Worm (Caenorhabditis elegans) whole organism, L4 larva: ENCODE results near the gene gon-4.

ENCODE experiments used
- D1046.2 ChIP-seq: fragments of 200-800 bp; sonication (Bioruptor generic); IDR thresholded peaks from 2 replicates; pipeline ENCODE4 v1.3.6; 2022; ENCODE audit warnings: missing genetic modification characterization, missing compliant biosample characterization
- F10B5.3 ChIP-seq: sonication (generic microtip); optimal IDR thresholded peaks from 2 replicates; lab custom pipeline; 2016; ENCODE audit warnings: mild to moderate bottlenecking, missing genetic modification characterization, missing compliant biosample characterization
- F37D6.2 ChIP-seq: sonication (generic microtip); optimal IDR thresholded peaks from 2 replicates; lab custom pipeline; 2016; ENCODE audit warnings: mild to moderate bottlenecking, missing genetic modification characterization, missing compliant biosample characterization
- F44E2.7 ChIP-seq: fragments of 200-800 bp; sonication (Bioruptor generic); IDR thresholded peaks from 2 replicates; pipeline ENCODE4 v2.1.2; 2022; ENCODE audit warnings: missing genetic modification characterization, missing compliant biosample characterization
- T26A8.4 ChIP-seq: fragments of 200-800 bp; sonication (Bioruptor generic); IDR thresholded peaks from 2 replicates; pipeline ENCODE4 v1.3.6; 2022; ENCODE audit warnings: missing genetic modification characterization, missing compliant biosample characterization
- Y5F2A.4 ChIP-seq: fragments of 200-800 bp; sonication (Bioruptor generic); optimal IDR thresholded peaks from 2 replicates; lab custom pipeline; 2018; ENCODE audit warnings: mild to moderate bottlenecking, missing genetic modification characterization, missing compliant biosample characterization
- Y75B8A.6 ChIP-seq: fragments of 200-800 bp; sonication (Bioruptor generic); IDR thresholded peaks from 2 replicates; pipeline ENCODE4 v1.3.6; 2022; ENCODE audit warnings: missing genetic modification reagents, missing genetic modification characterization, missing compliant biosample characterization
- ZK337.2 ChIP-seq: fragments of 200-800 bp; sonication (Bioruptor generic); IDR thresholded peaks from 2 replicates; pipeline ENCODE4 v1.3.6; 2022; ENCODE audit warnings: missing genetic modification reagents, missing genetic modification characterization, missing compliant biosample characterization
- ZK546.5 ChIP-seq, 2 experiments: sonication (generic microtip); optimal IDR thresholded peaks; 2 replicates each; lab custom pipeline; 2017; ENCODE audit warnings: missing biosample characterization in 2 of 2, missing genetic modification characterization in 2 of 2
- aly-2 ChIP-seq: sonication (generic microtip); optimal IDR thresholded peaks from 2 replicates; lab custom pipeline; 2018; ENCODE audit warnings: missing biosample characterization, missing genetic modification characterization
- ceh-44 ChIP-seq: fragments of 200-800 bp; sonication (Bioruptor generic); IDR thresholded peaks from 2 replicates; pipeline ENCODE4 v1.3.6; 2022; ENCODE audit warnings: missing genetic modification reagents, missing genetic modification characterization, missing compliant biosample characterization
- cey-2 ChIP-seq: sonication (generic microtip); optimal IDR thresholded peaks from 3 replicates; lab custom pipeline; 2017; ENCODE audit warnings: missing genetic modification characterization, mild to moderate bottlenecking, missing compliant biosample characterization, antibody characterized with exemption, borderline replicate concordance; ENCODE audit not compliant: insufficient read depth
- daf-16 ChIP-seq, 3 experiments: sonication (generic microtip); optimal IDR thresholded peaks; 2 replicates each; lab custom pipeline; 2016 to 2017; ENCODE audit warnings: missing genetic modification characterization in 3 of 3, missing genetic modification reagents in 3 of 3, mild to moderate bottlenecking in 2 of 3, missing compliant biosample characterization in 2 of 3, missing biosample characterization in 1 of 3, moderate library complexity in 1 of 3
- dmd-6 ChIP-seq: fragments of 200-800 bp; sonication (Bioruptor generic); IDR thresholded peaks from 2 replicates; pipeline ENCODE4 v1.3.6; 2022; ENCODE audit warnings: missing genetic modification reagents, missing genetic modification characterization, missing compliant biosample characterization
- dmd-8 ChIP-seq: fragments of 200-800 bp; sonication (Bioruptor generic); IDR thresholded peaks from 2 replicates; pipeline ENCODE4 v1.3.6; 2022; ENCODE audit warnings: missing genetic modification characterization, missing compliant biosample characterization
- dmd-9 ChIP-seq: fragments of 200-800 bp; sonication (Bioruptor generic); IDR thresholded peaks from 2 replicates; pipeline ENCODE4 v1.3.6; 2022; ENCODE audit warnings: missing genetic modification reagents, missing genetic modification characterization, missing compliant biosample characterization
- dve-1 ChIP-seq: sonication (generic microtip); optimal IDR thresholded peaks from 2 replicates; lab custom pipeline; 2017; ENCODE audit warnings: antibody characterized with exemption, mild to moderate bottlenecking, missing genetic modification characterization, missing compliant biosample characterization; ENCODE audit not compliant: insufficient read depth
- fos-1 ChIP-seq: fragments of 150-350 bp; optimal IDR thresholded peaks from 2 replicates; lab custom pipeline; 2014; ENCODE audit warnings: missing biosample characterization, missing genetic modification characterization
- gei-8 ChIP-seq: fragments of 200-800 bp; sonication (Bioruptor generic); optimal IDR thresholded peaks from 2 replicates; lab custom pipeline; 2018; ENCODE audit warnings: mild to moderate bottlenecking, missing genetic modification characterization, missing compliant biosample characterization
- hlh-11 ChIP-seq: fragments of 200-800 bp; sonication (Bioruptor generic); optimal IDR thresholded peaks from 2 replicates; lab custom pipeline; 2018; ENCODE audit warnings: mild to moderate bottlenecking, missing genetic modification characterization, missing compliant biosample characterization
- jun-1 ChIP-seq: fragments of 150-350 bp; optimal IDR thresholded peaks from 2 replicates; lab custom pipeline; 2014; ENCODE audit warnings: missing biosample characterization, missing genetic modification reagents, missing genetic modification characterization
- lim-7 ChIP-seq: fragments of 200-800 bp; sonication (Bioruptor generic); IDR thresholded peaks from 2 replicates; pipeline ENCODE4 v1.3.6; 2022; ENCODE audit warnings: missing genetic modification characterization, missing compliant biosample characterization
- lin-1 ChIP-seq: fragments of 200-800 bp; sonication (Bioruptor generic); IDR thresholded peaks from 2 replicates; pipeline ENCODE4 v1.3.6; 2022; ENCODE audit warnings: missing genetic modification reagents, missing genetic modification characterization, missing compliant biosample characterization
- lin-38 ChIP-seq: fragments of 200-800 bp; sonication (Bioruptor generic); IDR thresholded peaks from 2 replicates; pipeline ENCODE4 v1.3.6; 2022; ENCODE audit warnings: missing genetic modification reagents, missing genetic modification characterization, missing compliant biosample characterization
- lin-39 ChIP-seq: fragments of 150-350 bp; optimal IDR thresholded peaks from 2 replicates; lab custom pipeline; 2014; ENCODE audit warnings: missing biosample characterization, missing genetic modification reagents, missing genetic modification characterization
- lir-3 ChIP-seq: sonication (generic microtip); optimal IDR thresholded peaks from 2 replicates; lab custom pipeline; 2016; ENCODE audit warnings: mild to moderate bottlenecking, missing genetic modification characterization, missing compliant biosample characterization
- madf-9 ChIP-seq: fragments of 200-800 bp; sonication (Bioruptor generic); conservative IDR thresholded peaks from 2 replicates; pipeline ENCODE4 v1.3.6; 2022; ENCODE audit warnings: missing genetic modification reagents, missing genetic modification characterization, missing compliant biosample characterization
- mxl-2 ChIP-seq: fragments of 200-800 bp; sonication (Bioruptor generic); conservative IDR thresholded peaks from 2 replicates; pipeline ENCODE4 v1.3.6; 2022; ENCODE audit warnings: missing genetic modification reagents, missing genetic modification characterization, missing compliant biosample characterization
- nhr-11 ChIP-seq: fragments of 150-350 bp; optimal IDR thresholded peaks from 2 replicates; lab custom pipeline; 2014; ENCODE audit warnings: missing biosample characterization, missing genetic modification characterization
- nhr-237 ChIP-seq: sonication (generic microtip); optimal IDR thresholded peaks from 2 replicates; lab custom pipeline; 2017; ENCODE audit warnings: missing biosample characterization, missing genetic modification characterization
- nhr-28 ChIP-seq: fragments of 150-350 bp; optimal IDR thresholded peaks from 2 replicates; lab custom pipeline; 2014; ENCODE audit warnings: missing biosample characterization, missing genetic modification characterization
- nhr-6 ChIP-seq: fragments of 150-350 bp; optimal IDR thresholded peaks from 2 replicates; lab custom pipeline; 2014; ENCODE audit warnings: missing biosample characterization, missing genetic modification characterization
- nhr-77 ChIP-seq: fragments of 150-350 bp; optimal IDR thresholded peaks from 2 replicates; lab custom pipeline; 2014; ENCODE audit warnings: missing biosample characterization, missing genetic modification characterization
- php-3 ChIP-seq: fragments of 200-800 bp; sonication (Bioruptor generic); IDR thresholded peaks from 2 replicates; pipeline ENCODE4 v1.3.6; 2022; ENCODE audit warnings: missing genetic modification reagents, missing genetic modification characterization, missing compliant biosample characterization
- pqm-1 ChIP-seq: sonication (generic microtip); optimal IDR thresholded peaks from 2 replicates; lab custom pipeline; 2017; ENCODE audit warnings: missing biosample characterization, missing genetic modification characterization
- rbr-2 ChIP-seq: sonication (generic microtip); optimal IDR thresholded peaks from 2 replicates; lab custom pipeline; 2016; ENCODE audit warnings: missing genotype, missing genetic modification characterization, missing compliant biosample characterization
- saeg-2 ChIP-seq: fragments of 200-800 bp; sonication (Bioruptor generic); IDR thresholded peaks from 2 replicates; pipeline ENCODE4 v1.3.6; 2022; ENCODE audit warnings: missing genetic modification reagents, missing genetic modification characterization, missing compliant biosample characterization
- sdz-12 ChIP-seq: fragments of 200-800 bp; sonication (Bioruptor generic); optimal IDR thresholded peaks from 2 replicates; lab custom pipeline; 2018; ENCODE audit warnings: mild to moderate bottlenecking, missing genetic modification characterization, missing compliant biosample characterization
- set-16 ChIP-seq: fragments of 200-800 bp; sonication (Bioruptor generic); IDR thresholded peaks from 2 replicates; pipeline ENCODE4 v1.3.6; 2022; ENCODE audit warnings: missing genetic modification reagents, missing genetic modification characterization, missing compliant biosample characterization
- spr-1 ChIP-seq: sonication (generic microtip); optimal IDR thresholded peaks from 2 replicates; lab custom pipeline; 2016; ENCODE audit warnings: mild to moderate bottlenecking, missing genetic modification characterization, missing compliant biosample characterization
- unc-39 ChIP-seq: sonication (generic microtip); optimal IDR thresholded peaks from 2 replicates; lab custom pipeline; 2017; ENCODE audit warnings: missing biosample characterization, missing genetic modification characterization
- unc-62 ChIP-seq, 3 experiments: fragments of 150-350 bp in 1 of 3; sonication (generic microtip); optimal IDR thresholded peaks in 2 of 3; peaks in 1 of 3; 1 replicate in 1 of 3; 2 replicates in 2 of 3; lab custom pipeline; 2014 to 2017; ENCODE audit warnings: missing biosample characterization in 3 of 3, missing genetic modification characterization in 3 of 3, missing genetic modification reagents in 3 of 3, missing genotype in 1 of 3
- zag-1 ChIP-seq: fragments of 150-350 bp; optimal IDR thresholded peaks from 2 replicates; lab custom pipeline; 2014; ENCODE audit warnings: missing biosample characterization, missing genetic modification characterization
- zfp-2 ChIP-seq: sonication (generic microtip); optimal IDR thresholded peaks from 2 replicates; lab custom pipeline; 2016; ENCODE audit warnings: mild to moderate bottlenecking, missing genetic modification characterization, missing compliant biosample characterization
- zip-2 ChIP-seq: fragments of 150-350 bp; optimal IDR thresholded peaks from 2 replicates; lab custom pipeline; 2014; ENCODE audit warnings: missing biosample characterization, missing genetic modification characterization
- ztf-11 ChIP-seq: fragments of 150-350 bp; optimal IDR thresholded peaks from 2 replicates; lab custom pipeline; 2014; ENCODE audit warnings: missing biosample characterization, missing genetic modification characterization

gon-4 gene

ce11 chrIV:10236106-10236505 is 38.5 kb downstream of the gon-4 start:
- TF ChIP-seq nhr-77 (tag; lab: Kevin White, UChicago) (peak; percentile 52), php-3 (GFP tag; lab: Robert Waterston, UW) (no peak), dve-1 (peak; percentile 74), D1046.2 (no peak), lin-39 (tag; lab: Kevin White, UChicago) (no peak), aly-2 (no peak), hlh-11 (tag; lab: Kevin White, UChicago) (peak; percentile 52), nhr-11 (tag; lab: Kevin White, UChicago) (no peak), set-16 (GFP tag; lab: Robert Waterston, UW) (no peak), lir-3 (tag; lab: Kevin White, UChicago) (no peak), ZK546.5 (tag; optimal IDR thresholded peaks at IDR 0.05; lab: Kevin White, UChicago) (no peak), ceh-44 (GFP tag; lab: Robert Waterston, UW) (no peak), zip-2 (no peak), daf-16 (GFP tag; optimal IDR thresholded peaks at IDR 0.05; lab: Kevin White, UChicago) (no peak), daf-16 (tag; optimal IDR thresholded peaks at IDR 0.05; lab: Kevin White, UChicago) (peak; percentile 60), Y5F2A.4 (no peak), jun-1 (tag; lab: Kevin White, UChicago) (no peak), ZK337.2 (GFP tag; lab: Robert Waterston, UW) (no peak), fos-1 (no peak), lim-7 (no peak), ztf-11 (tag; lab: Kevin White, UChicago) (no peak), dmd-9 (no peak), sdz-12 (GFP tag; lab: Kevin White, UChicago) (no peak), pqm-1 (peak; percentile 89), zag-1 (tag; lab: Kevin White, UChicago) (no peak), dmd-6 (GFP tag; lab: Robert Waterston, UW) (peak; percentile 71), lin-38 (GFP tag; lab: Robert Waterston, UW) (no peak), nhr-28 (tag; lab: Kevin White, UChicago) (peak; percentile 68), dmd-8 (GFP tag; lab: Robert Waterston, UW) (no peak), unc-39 (tag; lab: Kevin White, UChicago) (no peak), rbr-2 (tag; lab: Kevin White, UChicago) (no peak), gei-8 (GFP tag; lab: Kevin White, UChicago) (no peak), saeg-2 (GFP tag; lab: Robert Waterston, UW) (no peak), F44E2.7 (no peak), T26A8.4 (GFP tag; lab: Robert Waterston, UW) (no peak), spr-1 (tag; lab: Kevin White, UChicago) (no peak), unc-62 (GFP tag; optimal IDR thresholded peaks at IDR 0.05 in 1 of 2; lab: Kevin White, UChicago) (no peak), unc-62 (tag; optimal IDR thresholded peaks at IDR 0.05; lab: Kevin White, UChicago) (no peak), lin-1 (GFP tag; lab: Robert Waterston, UW) (0 out of 2 replicates have a peak, but pooled peaks have one; percentile 30)

DNA sequence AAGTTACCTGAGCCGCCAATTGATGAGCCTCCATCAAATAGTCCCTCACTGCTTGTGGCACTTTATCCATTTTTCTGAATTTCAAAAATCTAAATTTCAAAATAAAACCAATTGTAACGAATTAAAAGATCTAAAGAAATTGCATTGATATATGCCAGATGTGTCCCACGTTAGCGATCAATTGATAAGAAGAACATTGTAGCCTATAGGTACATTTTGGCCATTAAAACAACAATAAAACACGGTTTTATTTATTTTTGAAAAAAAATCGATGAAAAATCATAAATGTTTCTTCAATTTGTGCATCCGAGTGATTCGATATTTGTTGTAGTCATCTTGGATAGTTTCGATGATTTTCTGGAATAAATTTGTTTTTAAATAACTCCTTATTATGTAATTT is 41.4 kb downstream of the gon-4 start, which contains the start of gene ech-8:
Gene ech-8, minus strand, starts transcription at position 132 of the 400 bp plus-strand sequence.
- TF ChIP-seq nhr-28 (tag; lab: Kevin White, UChicago) (peak; percentile 84), pqm-1 (no peak), php-3 (GFP tag; lab: Robert Waterston, UW) (peak; percentile 88), daf-16 (GFP tag; optimal IDR thresholded peaks at IDR 0.05; lab: Kevin White, UChicago) (no peak), daf-16 (tag; optimal IDR thresholded peaks at IDR 0.05; lab: Kevin White, UChicago) (peak; percentile 79), madf-9 (GFP tag; lab: Robert Waterston, UW) (no peak), nhr-77 (tag; lab: Kevin White, UChicago) (peak; percentile 32), dve-1 (peak; percentile 52)

- TF ChIP-seq jun-1 (tag; lab: Kevin White, UChicago) (no peak), lin-39 (tag; lab: Kevin White, UChicago) (no peak), nhr-237 (tag; lab: Kevin White, UChicago) (no peak), zag-1 (tag; lab: Kevin White, UChicago) (no peak), mxl-2 (GFP tag; lab: Robert Waterston, UW) (no peak), spr-1 (tag; lab: Kevin White, UChicago) (no peak), F10B5.3 (tag; lab: Kevin White, UChicago) (no peak), dve-1 (no peak), nhr-6 (no peak), Y75B8A.6 (no peak), cey-2 (tag; lab: Kevin White, UChicago) (no peak), dmd-6 (GFP tag; lab: Robert Waterston, UW) (no peak), F37D6.2 (tag; lab: Kevin White, UChicago) (no peak), zfp-2 (tag; lab: Kevin White, UChicago) (no peak)
These were observed 44.0 kb downstream of the gon-4 start, which contains the start of gene lipl-7 for ce11 chrIV:10241659-10242058. Gene lipl-7 (minus strand): TSS chrIV:10241823.
